Worm (Caenorhabditis elegans): ENCODE data around the gene ttc-39B.
A peak's percentile ranks its signal among the peaks of the same experiment; 100 is the strongest.

DNA sequence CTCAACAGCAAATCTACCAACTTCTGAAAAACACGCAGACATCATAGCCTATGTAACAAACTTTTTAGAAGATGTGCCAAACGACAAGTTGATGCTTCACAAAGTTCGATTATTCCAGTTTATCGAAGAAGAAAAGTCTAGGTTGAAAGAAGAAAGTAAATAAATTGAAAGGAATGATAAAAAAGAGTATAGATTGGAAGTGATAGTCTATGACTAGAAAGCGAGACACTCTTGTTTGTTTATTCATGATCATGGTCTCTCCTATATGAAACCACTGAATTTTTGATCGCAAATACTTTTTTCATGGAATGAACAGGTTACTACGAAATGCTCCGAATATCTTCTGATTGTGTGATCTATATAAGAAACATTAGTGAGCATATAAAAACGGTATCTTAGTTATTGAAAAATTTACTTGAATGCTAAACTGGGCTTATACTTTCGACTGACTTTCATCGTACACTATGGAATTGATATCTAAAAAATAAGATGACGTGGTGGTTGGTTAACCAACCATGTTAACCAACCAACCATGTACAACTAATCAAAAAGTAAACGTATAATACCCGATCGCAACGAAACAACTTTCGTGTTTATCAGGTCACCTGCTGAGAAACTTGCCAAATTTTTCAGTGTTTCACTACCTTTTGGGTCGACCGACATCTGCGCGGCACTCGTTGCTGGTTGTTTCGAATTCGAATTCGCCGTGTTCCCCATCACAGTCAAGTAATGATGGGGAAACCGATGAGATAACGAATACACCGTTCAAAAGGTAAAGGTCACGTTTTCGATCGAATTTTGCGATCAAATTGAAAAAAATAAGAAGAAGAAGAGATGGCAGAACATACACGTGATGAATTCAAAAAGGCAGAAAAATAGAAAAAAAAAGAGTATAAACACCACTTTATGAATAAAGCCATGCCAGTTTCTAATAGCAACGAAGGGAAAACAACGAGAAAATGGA, 11.7 kb upstream of the ttc-39B start, which contains the start of gene C32D5.8:
- TF ChIP-seq ceh-82 (tag; optimal IDR thresholded peaks at IDR 0.05) (no peak), nhr-111 (GFP tag; optimal IDR thresholded peaks at IDR 0.05) (no peak), ama-1 (optimal IDR thresholded peaks at IDR 0.05) (peak; percentile 48), mxl-2 (GFP tag; conservative IDR thresholded peaks at IDR 0.05) (no peak), unc-62 (GFP tag; optimal IDR thresholded peaks at IDR 0.05 in 1 of 2) (no peak), unc-62 (tag; optimal IDR thresholded peaks at IDR 0.05) (no peak), spr-1 (tag; optimal IDR thresholded peaks at IDR 0.05) (no peak), daf-8 (GFP tag; IDR thresholded peaks at IDR 0.05) (no peak), D1046.2 (GFP tag; IDR thresholded peaks at IDR 0.05) (no peak), attf-4 (tag; optimal IDR thresholded peaks at IDR 0.05) (no peak)
